Fruit fly (Drosophila melanogaster) whole organism, embryonic: ENCODE data around the gene CG7943.

ENCODE experiments used
- Atf-2 ChIP-seq: fragments of 200-800 bp; sonication (Bioruptor generic); optimal IDR thresholded peaks from 2 replicates; lab custom pipeline; 2016; ENCODE audit warnings: missing biosample characterization, missing genetic modification characterization
- Atf3 ChIP-seq: fragments of 200-800 bp; sonication (Bioruptor generic); optimal IDR thresholded peaks from 3 replicates; lab custom pipeline; 2016; ENCODE audit warnings: missing biosample characterization, missing genetic modification characterization
- Atf6 ChIP-seq: fragments of 200-800 bp; sonication (Bioruptor generic); IDR thresholded peaks from 2 replicates; pipeline ENCODE4 v1.3.6; 2022; ENCODE audit warnings: missing biosample characterization, missing genetic modification characterization
- Awh ChIP-seq: fragments of 200-800 bp; sonication (Bioruptor generic); IDR thresholded peaks from 2 replicates; pipeline ENCODE4, ENCODE4 v1.3.6; 2022; ENCODE audit warnings: missing biosample characterization, missing genetic modification characterization
- CG10543 ChIP-seq: fragments of 200-800 bp; sonication (Bioruptor generic); optimal IDR thresholded peaks from 3 replicates; lab custom pipeline; 2017; ENCODE audit warnings: missing biosample characterization, mild to moderate bottlenecking, missing genetic modification characterization, moderate library complexity
- CG10565 ChIP-seq: fragments of 200-800 bp; sonication (Bioruptor generic); optimal IDR thresholded peaks from 3 replicates; lab custom pipeline; 2016; ENCODE audit warnings: missing biosample characterization, mild to moderate bottlenecking, missing genetic modification characterization
- CG11696 ChIP-seq: fragments of 200-800 bp; sonication (Bioruptor generic); IDR thresholded peaks from 2 replicates; pipeline ENCODE4 v1.3.6; 2022; ENCODE audit warnings: missing biosample characterization, missing genetic modification characterization
- CG11723 ChIP-seq: fragments of 200-800 bp; sonication (Bioruptor generic); optimal IDR thresholded peaks from 2 replicates; lab custom pipeline; 2017; ENCODE audit warnings: missing biosample characterization, mild to moderate bottlenecking, missing genetic modification characterization
- CG12236 ChIP-seq: fragments of 200-800 bp; sonication (Bioruptor generic); optimal IDR thresholded peaks from 2 replicates; lab custom pipeline; 2016; ENCODE audit warnings: missing biosample characterization, missing genetic modification characterization
- CG13123 ChIP-seq: fragments of 200-800 bp; sonication (Bioruptor generic); optimal IDR thresholded peaks from 2 replicates; lab custom pipeline; 2016; ENCODE audit warnings: missing biosample characterization, missing genetic modification characterization
- CG13624 ChIP-seq: fragments of 200-800 bp; sonication (Bioruptor generic); optimal IDR thresholded peaks from 2 replicates; lab custom pipeline; 2016; ENCODE audit warnings: missing biosample characterization, missing genetic modification characterization
- CG15269 ChIP-seq: fragments of 200-800 bp; sonication (Bioruptor generic); optimal IDR thresholded peaks from 2 replicates; lab custom pipeline; 2018; ENCODE audit warnings: missing biosample characterization, mild to moderate bottlenecking, missing genetic modification characterization, moderate library complexity
- CG15514 ChIP-seq: fragments of 200-800 bp; sonication (Bioruptor generic); optimal IDR thresholded peaks from 3 replicates; lab custom pipeline; 2017; ENCODE audit warnings: missing biosample characterization, missing genetic modification characterization, mild to moderate bottlenecking, moderate library complexity, missing genetic modification reagents
- CG18476 ChIP-seq: fragments of 200-800 bp; sonication (Bioruptor generic); optimal IDR thresholded peaks from 2 replicates; lab custom pipeline; 2016; ENCODE audit warnings: missing biosample characterization, mild to moderate bottlenecking, missing genetic modification characterization
- CG2889 ChIP-seq: fragments of 200-800 bp; sonication (Bioruptor generic); IDR thresholded peaks from 3 replicates; pipeline ENCODE4 v1.3.6; 2022; ENCODE audit warnings: missing biosample characterization, missing genetic modification characterization
- CG3163 ChIP-seq: fragments of 200-800 bp; sonication (Bioruptor generic); optimal IDR thresholded peaks from 3 replicates; lab custom pipeline; 2016; ENCODE audit warnings: missing biosample characterization, missing genetic modification characterization
- CG32532 ChIP-seq: fragments of 200-800 bp; sonication (Bioruptor generic); IDR thresholded peaks from 2 replicates; pipeline ENCODE4 v1.3.6; 2022; ENCODE audit warnings: missing biosample characterization, missing genetic modification characterization
- CG33213 ChIP-seq: fragments of 200-800 bp; sonication (Bioruptor generic); optimal IDR thresholded peaks from 3 replicates; lab custom pipeline; 2016; ENCODE audit warnings: missing biosample characterization, missing genetic modification characterization
- CG3726 ChIP-seq: fragments of 200-800 bp; sonication (Bioruptor generic); IDR thresholded peaks from 3 replicates; pipeline ENCODE4, ENCODE4 v1.3.6; 2022; ENCODE audit warnings: missing biosample characterization, missing genetic modification characterization
- CG4360 ChIP-seq: fragments of 200-800 bp; sonication (Bioruptor generic); IDR thresholded peaks from 2 replicates; pipeline ENCODE4 v1.3.6; 2022; ENCODE audit warnings: missing biosample characterization, missing genetic modification characterization
- CG4617 ChIP-seq: fragments of 200-800 bp; sonication (Bioruptor generic); optimal IDR thresholded peaks from 3 replicates; lab custom pipeline; 2016; ENCODE audit warnings: missing biosample characterization, missing genetic modification characterization, borderline replicate concordance
- CG7745 ChIP-seq: fragments of 200-800 bp; sonication (Bioruptor generic); optimal IDR thresholded peaks from 2 replicates; lab custom pipeline; 2018; ENCODE audit warnings: missing biosample characterization, mild to moderate bottlenecking, missing genetic modification characterization, moderate library complexity
- CG7987 ChIP-seq: fragments of 200-800 bp; sonication (Bioruptor generic); optimal IDR thresholded peaks from 2 replicates; lab custom pipeline; 2018; ENCODE audit warnings: missing biosample characterization, mild to moderate bottlenecking, missing genetic modification characterization, moderate library complexity
- CG8290 ChIP-seq, 3 experiments: fragments of 200-800 bp; sonication (Bioruptor generic); optimal IDR thresholded peaks; 2 replicates each; lab custom pipeline; 2016 to 2019; ENCODE audit warnings: missing biosample characterization in 3 of 3, missing genetic modification characterization in 3 of 3, mild to moderate bottlenecking in 2 of 3, moderate library complexity in 1 of 3
- CG9727 ChIP-seq: fragments of 200-800 bp; sonication (Bioruptor generic); optimal IDR thresholded peaks from 3 replicates; lab custom pipeline; 2017; ENCODE audit warnings: missing biosample characterization, mild to moderate bottlenecking, missing genetic modification characterization
- CG9932 ChIP-seq: fragments of 200-800 bp; sonication (Bioruptor generic); IDR thresholded peaks from 2 replicates; pipeline ENCODE4 v1.3.6; 2022; ENCODE audit warnings: missing biosample characterization, missing genetic modification characterization
- CTCF ChIP-seq: fragments of 200-800 bp; sonication (Bioruptor generic); optimal IDR thresholded peaks from 2 replicates; lab custom pipeline; 2017; ENCODE audit warnings: missing biosample characterization, mild to moderate bottlenecking, missing genetic modification characterization, moderate library complexity
- D19B ChIP-seq: fragments of 200-800 bp; sonication (Bioruptor generic); optimal IDR thresholded peaks from 2 replicates; lab custom pipeline; 2017; ENCODE audit warnings: missing biosample characterization, mild to moderate bottlenecking, missing genetic modification characterization
- Deaf1 ChIP-seq: fragments of 200-800 bp; optimal IDR thresholded peaks from 3 replicates; lab custom pipeline; 2019; ENCODE audit warnings: missing biosample characterization, mild to moderate bottlenecking, missing genetic modification characterization, moderate library complexity
- Elba2 ChIP-seq: fragments of 200-800 bp; sonication (Bioruptor generic); optimal IDR thresholded peaks from 3 replicates; lab custom pipeline; 2016; ENCODE audit warnings: missing biosample characterization, missing genetic modification characterization
- Ets65A ChIP-seq: fragments of 200-800 bp; sonication (Bioruptor generic); peaks from one replicate; lab custom pipeline; 2016; ENCODE audit warnings: missing biosample characterization, missing genetic modification characterization
- Fer3 ChIP-seq: fragments of 200-800 bp; sonication (Bioruptor generic); optimal IDR thresholded peaks from 2 replicates; lab custom pipeline; 2018; ENCODE audit warnings: missing biosample characterization, mild to moderate bottlenecking, missing genetic modification characterization, moderate library complexity
- Max ChIP-seq: fragments of 200-800 bp; sonication (Bioruptor generic); optimal IDR thresholded peaks from 2 replicates; lab custom pipeline; 2016; ENCODE audit warnings: missing biosample characterization, mild to moderate bottlenecking, missing genetic modification characterization
- Scr ChIP-seq: fragments of 200-800 bp; sonication (Bioruptor generic); IDR thresholded peaks from 2 replicates; pipeline ENCODE4 v1.3.6; 2022; ENCODE audit warnings: missing biosample characterization, missing genetic modification characterization; ENCODE audit not compliant: partially characterized antibody
- Taf1 ChIP-seq: fragments of 200-800 bp; sonication (Bioruptor generic); IDR thresholded peaks from 2 replicates; pipeline ENCODE4 v1.3.6; 2022; ENCODE audit warnings: missing biosample characterization, missing genetic modification characterization
- bbx ChIP-seq: fragments of 200-800 bp; sonication (Bioruptor generic); IDR thresholded peaks from 2 replicates; pipeline ENCODE4 v1.3.6; 2022; ENCODE audit warnings: missing biosample characterization, missing genetic modification characterization; ENCODE audit not compliant: partially characterized antibody
- cas ChIP-seq: fragments of 200-800 bp; sonication (Bioruptor generic); IDR thresholded peaks from 2 replicates; pipeline ENCODE4 v1.3.6; 2022; ENCODE audit warnings: missing biosample characterization, missing genetic modification characterization
- cg ChIP-seq: fragments of 200-800 bp; sonication (Bioruptor generic); optimal IDR thresholded peaks from 3 replicates; lab custom pipeline; 2019; ENCODE audit warnings: missing biosample characterization, mild to moderate bottlenecking, missing genetic modification characterization, moderate library complexity
- chm ChIP-seq: fragments of 200-800 bp; sonication (Bioruptor generic); IDR thresholded peaks from 2 replicates; pipeline ENCODE4 v1.3.6; 2022; ENCODE audit warnings: missing biosample characterization, missing genetic modification characterization
- ham ChIP-seq: fragments of 200-800 bp; sonication (Bioruptor generic); IDR thresholded peaks from 2 replicates; pipeline ENCODE4 v1.3.6; 2022; ENCODE audit warnings: missing biosample characterization, missing genetic modification characterization
- knrl ChIP-seq: fragments of 200-800 bp; sonication (Bioruptor generic); IDR thresholded peaks from 3 replicates; pipeline ENCODE4 v1.3.6; 2022; ENCODE audit warnings: missing biosample characterization, missing genetic modification characterization; ENCODE audit not compliant: partially characterized antibody
- lov ChIP-seq, 2 experiments: fragments of 200-800 bp in 1 of 2; fragments of >200 bp in 1 of 2; sonication (Bioruptor generic) in 1 of 2; IDR thresholded peaks in 1 of 2; optimal IDR thresholded peaks in 1 of 2; 2 replicates in 1 of 2; 3 replicates in 1 of 2; pipeline versions ENCODE4 v1.3.6 to Lab custom; 2017 to 2022; ENCODE audit warnings: missing biosample characterization in 1 of 2, missing genetic modification characterization in 1 of 2
- mld ChIP-seq: fragments of 200-800 bp; sonication (Bioruptor generic); IDR thresholded peaks from 3 replicates; pipeline ENCODE4 v1.3.6; 2022; ENCODE audit warnings: missing biosample characterization, missing genetic modification characterization; ENCODE audit not compliant: partially characterized antibody
- onecut ChIP-seq: fragments of 200-800 bp; sonication (Bioruptor generic); IDR thresholded peaks from 2 replicates; pipeline ENCODE4 v1.3.6; 2022; ENCODE audit warnings: missing biosample characterization, missing genetic modification characterization
- org-1 ChIP-seq: fragments of 200-800 bp; sonication (Bioruptor generic); optimal IDR thresholded peaks from 2 replicates; lab custom pipeline; 2017; ENCODE audit warnings: missing biosample characterization, missing genetic modification characterization
- phol ChIP-seq: fragments of 200-800 bp; sonication (Bioruptor generic); optimal IDR thresholded peaks from 3 replicates; lab custom pipeline; 2018; ENCODE audit warnings: missing biosample characterization, mild to moderate bottlenecking, missing genetic modification characterization, moderate library complexity
- schlank ChIP-seq: fragments of 200-800 bp; sonication (Bioruptor generic); optimal IDR thresholded peaks from 2 replicates; lab custom pipeline; 2018; ENCODE audit warnings: missing biosample characterization, mild to moderate bottlenecking, missing genetic modification characterization
- sd ChIP-seq: fragments of 200-800 bp; sonication (Bioruptor generic); optimal IDR thresholded peaks from 3 replicates; lab custom pipeline; 2018; ENCODE audit warnings: missing biosample characterization, mild to moderate bottlenecking, missing genetic modification characterization, moderate library complexity
- sna ChIP-seq: fragments of 200-800 bp; sonication (Bioruptor generic); IDR thresholded peaks from 2 replicates; pipeline ENCODE4 v1.3.6; 2022; ENCODE audit warnings: missing biosample characterization, missing genetic modification characterization; ENCODE audit not compliant: partially characterized antibody
- sr ChIP-seq: fragments of 200-800 bp; sonication (Bioruptor generic); IDR thresholded peaks from 3 replicates; pipeline ENCODE4 v1.3.6; 2022; ENCODE audit warnings: missing biosample characterization, missing genetic modification characterization
- vfl ChIP-seq: fragments of 200-800 bp; sonication (Bioruptor generic); optimal IDR thresholded peaks from 2 replicates; lab custom pipeline; 2016; ENCODE audit warnings: missing biosample characterization, missing genetic modification characterization

The CG7943 gene

dm6 chr3R:30051933-30052332, 5.7 kb downstream of the CG7943 start, which contains the start of gene CG15528:
CG15528 (minus strand) TSS chr3R:30052112.
- TF ChIP-seq bbx (GFP tag; lab: Robert Waterston, UW) (peak; percentile 18; the same call in 1 of the 2 replicates), Deaf1 (peak; percentile 71), CG15269 (no peak), CG13624 (GFP tag; lab: Kevin White, UChicago) (no peak), Awh (GFP tag; lab: Robert Waterston, UW) (no peak), sr (GFP tag; lab: Robert Waterston, UW) (peak; percentile 58; the same call in 2 of the 3 replicates), phol (tag; lab: Kevin White, UChicago) (no peak), CG10543 (GFP tag; lab: Kevin White, UChicago) (peak; percentile 1), CG10565 (GFP tag; lab: Kevin White, UChicago) (no peak), CG12236 (no peak), Elba2 (GFP tag; lab: Kevin White, UChicago) (no peak), Max (GFP tag; lab: Kevin White, UChicago) (no peak), CG2889 (GFP tag; lab: Robert Waterston, UW) (no peak), CG7987 (GFP tag; lab: Kevin White, UChicago) (peak; percentile 12), cas (GFP tag; lab: Robert Waterston, UW) (no peak), org-1 (GFP tag; lab: Kevin White, UChicago) (no peak), lov (optimal IDR thresholded peaks at IDR 0.05; lab: Kevin White, UChicago) (no peak), lov (GFP tag; IDR thresholded peaks at IDR 0.05; lab: Robert Waterston, UW) (no peak), CG7745 (tag; lab: Kevin White, UChicago) (no peak), CTCF (GFP tag; lab: Kevin White, UChicago) (no peak), vfl (GFP tag; lab: Kevin White, UChicago) (no peak), onecut (GFP tag; lab: Robert Waterston, UW) (no peak), CG15514 (no peak), CG3726 (no peak), sd (tag; lab: Kevin White, UChicago) (peak; percentile 88), CG32532 (0 out of 2 replicates have a peak, but pooled peaks have one; percentile 7), CG4617 (GFP tag; lab: Kevin White, UChicago) (no peak), CG18476 (GFP tag; lab: Kevin White, UChicago) (no peak), CG13123 (GFP tag; lab: Kevin White, UChicago) (no peak), ham (GFP tag; lab: Robert Waterston, UW) (no peak), cg (GFP tag; lab: Kevin White, UChicago) (no peak), Ets65A (peak; percentile 70), CG33213 (GFP tag; lab: Kevin White, UChicago) (no peak), knrl (GFP tag; lab: Robert Waterston, UW) (no peak), CG11696 (GFP tag; lab: Robert Waterston, UW) (no peak), Atf-2 (GFP tag; lab: Kevin White, UChicago) (no peak), Atf3 (GFP tag; lab: Kevin White, UChicago) (no peak), Fer3 (tag; lab: Kevin White, UChicago) (no peak), schlank (tag; lab: Kevin White, UChicago) (no peak), D19B (no peak), Scr (0 out of 2 replicates have a peak, but pooled peaks have one; percentile 5), CG9727 (no peak), Taf1 (GFP tag; lab: Robert Waterston, UW) (no peak), sna (GFP tag; lab: Robert Waterston, UW) (no peak), CG3163 (GFP tag; lab: Kevin White, UChicago) (no peak), CG8290 (GFP tag; optimal IDR thresholded peaks at IDR 0.05; lab: Kevin White, UChicago) (no peak), CG8290 (tag; optimal IDR thresholded peaks at IDR 0.05; lab: Kevin White, UChicago) (peak in 1 of 2 experiments; percentile 4), CG11723 (GFP tag; lab: Kevin White, UChicago) (no peak), chm (GFP tag; lab: Robert Waterston, UW) (no peak), CG4360 (GFP tag; lab: Robert Waterston, UW) (no peak), mld (no peak), CG9932 (GFP tag; lab: Robert Waterston, UW) (no peak), Atf6 (GFP tag; lab: Robert Waterston, UW) (peak; percentile 16; the same call in 1 of the 2 replicates)
